Fruit fly (Drosophila melanogaster): Measurements from ENCODE around the gene CG14810.

The CG14810 gene

DNA sequence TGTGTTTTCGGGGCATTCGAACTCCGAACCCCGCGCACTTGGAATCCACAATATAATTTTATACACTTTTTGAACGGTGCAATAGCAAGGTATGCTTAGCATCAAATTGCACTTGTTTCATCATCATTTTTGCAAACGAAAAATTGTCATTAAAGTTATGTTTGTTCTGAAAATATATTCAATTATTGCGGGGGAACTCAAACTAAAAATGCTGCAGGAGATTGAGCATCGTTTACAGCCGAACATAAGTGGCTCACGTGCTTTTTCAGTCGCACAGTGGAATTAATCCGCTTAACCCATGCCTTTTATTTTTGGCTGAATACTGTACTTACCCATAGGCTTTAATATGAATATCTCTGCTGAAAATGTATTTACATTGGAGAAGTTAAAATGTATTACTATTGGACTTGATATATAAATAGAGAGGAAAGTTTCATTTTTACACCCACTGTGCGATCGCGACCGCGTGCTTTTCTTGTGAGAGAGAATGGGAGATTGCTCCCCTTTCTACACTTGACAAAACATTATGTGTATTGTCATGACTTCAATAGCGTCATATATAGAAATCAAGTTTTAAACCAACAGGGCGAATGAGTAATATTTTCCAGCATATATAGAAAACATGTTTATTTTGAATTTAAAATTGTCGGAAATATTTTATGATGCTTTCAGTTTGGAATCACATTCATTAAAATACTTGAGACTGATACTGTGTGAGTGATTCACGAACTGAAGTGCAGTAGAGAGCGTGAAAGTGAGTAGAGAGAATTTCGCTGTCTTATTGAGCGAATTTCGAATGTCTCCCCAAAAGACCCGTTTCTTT is 10.5 kb upstream of the CG14810 start (continued):
- TF ChIP-seq Kr (GFP tag; optimal IDR thresholded peaks at IDR 0.05) (no peak), CG13894 (tag; optimal IDR thresholded peaks at IDR 0.05) (peak; percentile 93), grn (GFP tag; optimal IDR thresholded peaks at IDR 0.05) (peak; percentile 46), pum (GFP tag; optimal IDR thresholded peaks at IDR 0.05) (peak; percentile 93), CG9727 (GFP tag; optimal IDR thresholded peaks at IDR 0.05) (peak; percentile 94), lola (GFP tag; optimal IDR thresholded peaks at IDR 0.05) (peak in 1 of 3 experiments; percentile 86), Sin3A (optimal IDR thresholded peaks at IDR 0.05) (no peak), Camta (GFP tag; optimal IDR thresholded peaks at IDR 0.05) (peak; percentile 93), Hmr (GFP tag; optimal IDR thresholded peaks at IDR 0.05) (peak; percentile 96), CG7745 (tag; optimal IDR thresholded peaks at IDR 0.05) (no peak), lmd (GFP tag; IDR thresholded peaks at IDR 0.05) (peak; percentile 97), kay (GFP tag; optimal IDR thresholded peaks at IDR 0.05) (peak; percentile 95), tio (GFP tag; optimal IDR thresholded peaks at IDR 0.05) (peak; percentile 95), Meics (GFP tag; optimal IDR thresholded peaks at IDR 0.05) (peak; percentile 96), CG7372 (GFP tag; IDR thresholded peaks at IDR 0.05) (peak; percentile 95), Taf1 (GFP tag; IDR thresholded peaks at IDR 0.05) (peak; percentile 93), wek (GFP tag; optimal IDR thresholded peaks at IDR 0.05) (peak; percentile 89), chinmo (GFP tag; IDR thresholded peaks at IDR 0.05; ENCODE audit: partially characterized antibody) (no peak), CG7987 (GFP tag; optimal IDR thresholded peaks at IDR 0.05) (peak; percentile 90), CG10274 (GFP tag; optimal IDR thresholded peaks at IDR 0.05) (peak; percentile 99), sqz (GFP tag; optimal IDR thresholded peaks at IDR 0.05) (peak; percentile 90), CHES-1-like (GFP tag; optimal IDR thresholded peaks at IDR 0.05) (peak; percentile 93), Abd-B (GFP tag; optimal IDR thresholded peaks at IDR 0.05) (peak; percentile 94), Adf1 (GFP tag; IDR thresholded peaks at IDR 0.05) (peak; percentile 81), CG14965 (GFP tag; optimal IDR thresholded peaks at IDR 0.05; ENCODE audit: borderline replicate concordance) (peak; percentile 64), CG15073 (GFP tag; optimal IDR thresholded peaks at IDR 0.05) (peak; percentile 65), Eip74EF (GFP tag; optimal IDR thresholded peaks at IDR 0.05) (peak in 1 of 2 experiments; percentile 91), pho (GFP tag; optimal IDR thresholded peaks at IDR 0.05) (peak; percentile 95), Jarid2 (GFP tag; optimal IDR thresholded peaks at IDR 0.05) (peak; percentile 74), ewg (GFP tag; optimal IDR thresholded peaks at IDR 0.05) (peak; percentile 92), CG12071 (GFP tag; optimal IDR thresholded peaks at IDR 0.05) (peak; percentile 97), fu2 (GFP tag; optimal IDR thresholded peaks at IDR 0.05) (peak; percentile 93), ttk (GFP tag; IDR thresholded peaks at IDR 0.05) (peak; percentile 98), gfzf (GFP tag; optimal IDR thresholded peaks at IDR 0.05) (peak; percentile 10), Dek (tag; optimal IDR thresholded peaks at IDR 0.05) (peak; percentile 96), sens-2 (GFP tag; IDR thresholded peaks at IDR 0.05) (peak; percentile 96), CG9797 (GFP tag; optimal IDR thresholded peaks at IDR 0.05) (peak; percentile 39), D19B (GFP tag; optimal IDR thresholded peaks at IDR 0.05) (peak; percentile 88), CG6765 (GFP tag; optimal IDR thresholded peaks at IDR 0.05) (peak; percentile 93), so (GFP tag; IDR thresholded peaks at IDR 0.05) (peak; percentile 95), zf30C (GFP tag; optimal IDR thresholded peaks at IDR 0.05) (peak; percentile 88), lbe (GFP tag; optimal IDR thresholded peaks at IDR 0.05) (peak; percentile 96), da (GFP tag; optimal IDR thresholded peaks at IDR 0.05) (peak; percentile 76), CG2889 (GFP tag; IDR thresholded peaks at IDR 0.05) (peak; percentile 93), Ets65A (GFP tag) (peak; percentile 99), oc (tag; optimal IDR thresholded peaks at IDR 0.05) (peak; percentile 98)

Measured in whole organism, embryonic.